Worm (Caenorhabditis elegans) whole organism, young adult: Measurements from ENCODE around the gene fbxa-11.

ENCODE experiments used
- B0336.3 ChIP-seq: fragments of 200-800 bp; sonication (Bioruptor generic); IDR thresholded peaks from 2 replicates; pipeline ENCODE4 v1.3.6; 2022; ENCODE audit warnings: missing genetic modification characterization, missing compliant biosample characterization
- F23B12.7 ChIP-seq: sonication (generic microtip); optimal IDR thresholded peaks from 2 replicates; lab custom pipeline; 2017; ENCODE audit warnings: missing genetic modification characterization, mild to moderate bottlenecking, missing compliant biosample characterization, antibody characterized with exemption, moderate library complexity; ENCODE audit not compliant: insufficient read depth
- F33H1.4 ChIP-seq: fragments of 200-800 bp; sonication (Bioruptor generic); IDR thresholded peaks from 2 replicates; pipeline ENCODE4 v1.3.6; 2022; ENCODE audit warnings: missing genetic modification reagents, missing genetic modification characterization, missing compliant biosample characterization
- F49E8.2 ChIP-seq: sonication (generic microtip); optimal IDR thresholded peaks from 3 replicates; lab custom pipeline; 2017; ENCODE audit warnings: missing genetic modification characterization, mild to moderate bottlenecking, missing compliant biosample characterization, antibody characterized with exemption, moderate library complexity; ENCODE audit not compliant: insufficient read depth
- Y53F4B.3 ChIP-seq: fragments of 200-800 bp; sonication (Bioruptor generic); IDR thresholded peaks from 2 replicates; pipeline ENCODE4 v1.3.6; 2022; ENCODE audit warnings: missing genetic modification reagents, missing genetic modification characterization, missing compliant biosample characterization
- Y56A3A.18 ChIP-seq: fragments of 200-800 bp; sonication (Bioruptor generic); IDR thresholded peaks from 2 replicates; pipeline ENCODE4 v1.3.6; 2022; ENCODE audit warnings: missing genetic modification reagents, missing genetic modification characterization, missing compliant biosample characterization
- ama-1 ChIP-seq, 3 experiments: fragments of 150-350 bp in 1 of 3; sonication (generic microtip) in 2 of 3; optimal IDR thresholded peaks; 2 replicates each; lab custom pipeline; 2014 to 2018; ENCODE audit warnings: missing biosample characterization in 2 of 3, missing genetic modification characterization in 2 of 3, missing genetic modification reagents in 2 of 3
- attf-5 ChIP-seq: fragments of 200-800 bp; sonication (Bioruptor generic); optimal IDR thresholded peaks from 2 replicates; lab custom pipeline; 2018; ENCODE audit warnings: mild to moderate bottlenecking, missing genetic modification characterization, missing compliant biosample characterization
- attf-6 ChIP-seq: fragments of 200-800 bp; sonication (Bioruptor generic); IDR thresholded peaks from 2 replicates; pipeline ENCODE4 v1.3.6; 2022; ENCODE audit warnings: missing genetic modification reagents, missing genetic modification characterization, missing compliant biosample characterization
- cebp-1 ChIP-seq, 2 experiments: fragments of 200-800 bp in 1 of 2; sonication (Bioruptor generic) in 1 of 2; sonication (generic microtip) in 1 of 2; IDR thresholded peaks in 1 of 2; optimal IDR thresholded peaks in 1 of 2; 2 replicates each; pipeline versions ENCODE4 v1.3.6 to Lab custom; 2017 to 2022; ENCODE audit warnings: missing compliant biosample characterization in 2 of 2, missing genetic modification characterization in 2 of 2, mild to moderate bottlenecking in 1 of 2, missing genetic modification reagents in 1 of 2, moderate library complexity in 1 of 2
- cebp-2 ChIP-seq: fragments of 200-800 bp; sonication (Bioruptor generic); IDR thresholded peaks from 2 replicates; pipeline ENCODE4 v1.3.6; 2022; ENCODE audit warnings: missing genetic modification characterization, missing compliant biosample characterization
- ceh-40 ChIP-seq: fragments of 200-800 bp; sonication (Bioruptor generic); IDR thresholded peaks from 2 replicates; pipeline ENCODE4 v1.3.6; 2022; ENCODE audit warnings: missing genetic modification characterization, missing compliant biosample characterization
- egrh-3 ChIP-seq: fragments of 200-800 bp; sonication (Bioruptor generic); IDR thresholded peaks from 2 replicates; pipeline ENCODE4 v1.3.6; 2022; ENCODE audit warnings: missing genetic modification reagents, missing genetic modification characterization, missing compliant biosample characterization
- fkh-3 ChIP-seq: sonication (generic microtip); optimal IDR thresholded peaks from 2 replicates; lab custom pipeline; 2016; ENCODE audit warnings: mild to moderate bottlenecking, missing genetic modification characterization, missing compliant biosample characterization
- gei-17 ChIP-seq: fragments of 200-800 bp; sonication (Bioruptor generic); optimal IDR thresholded peaks from 2 replicates; lab custom pipeline; 2018; ENCODE audit warnings: mild to moderate bottlenecking, missing genetic modification characterization, missing compliant biosample characterization
- hlh-12 ChIP-seq: sonication (generic microtip); optimal IDR thresholded peaks from 2 replicates; lab custom pipeline; 2016; ENCODE audit warnings: missing genetic modification characterization, missing compliant biosample characterization
- hmg-1.2 ChIP-seq: fragments of 200-800 bp; sonication (Bioruptor generic); IDR thresholded peaks from 2 replicates; pipeline ENCODE4 v1.3.6; 2022; ENCODE audit warnings: missing genetic modification reagents, missing genetic modification characterization, missing compliant biosample characterization
- lag-1 ChIP-seq: fragments of 200-800 bp; sonication (Bioruptor generic); IDR thresholded peaks from 2 replicates; pipeline ENCODE4 v1.3.6; 2022; ENCODE audit warnings: missing genetic modification reagents, missing genetic modification characterization, missing compliant biosample characterization
- lin-54 ChIP-seq: fragments of 200-800 bp; sonication (Bioruptor generic); optimal IDR thresholded peaks from 2 replicates; lab custom pipeline; 2018; ENCODE audit warnings: mild to moderate bottlenecking, missing genetic modification characterization, missing compliant biosample characterization
- madf-10 ChIP-seq: sonication (generic microtip); optimal IDR thresholded peaks from 2 replicates; lab custom pipeline; 2016; ENCODE audit warnings: mild to moderate bottlenecking, missing genetic modification characterization, missing compliant biosample characterization
- mel-28 ChIP-seq: sonication (generic microtip); optimal IDR thresholded peaks from 2 replicates; lab custom pipeline; 2016; ENCODE audit warnings: borderline replicate concordance, mild to moderate bottlenecking, missing genetic modification characterization, missing compliant biosample characterization
- nfya-1 ChIP-seq: sonication (generic microtip); optimal IDR thresholded peaks from 2 replicates; lab custom pipeline; 2017; ENCODE audit warnings: antibody characterized with exemption, missing compliant biosample characterization, missing genetic modification characterization, borderline replicate concordance; ENCODE audit not compliant: insufficient read depth
- nhr-80 ChIP-seq: sonication (generic microtip); optimal IDR thresholded peaks from 2 replicates; lab custom pipeline; 2016; ENCODE audit warnings: missing genetic modification characterization, missing compliant biosample characterization
- rcor-1 ChIP-seq: fragments of 200-800 bp; sonication (Bioruptor generic); IDR thresholded peaks from 2 replicates; pipeline ENCODE4 v1.3.6; 2022; ENCODE audit warnings: missing genetic modification reagents, missing genetic modification characterization, missing compliant biosample characterization
- snpc-1.1 ChIP-seq: sonication (generic microtip); optimal IDR thresholded peaks from 2 replicates; lab custom pipeline; 2017; ENCODE audit warnings: missing genetic modification characterization, mild to moderate bottlenecking, missing compliant biosample characterization, antibody characterized with exemption, moderate library complexity, missing genotype, missing genetic modification reagents; ENCODE audit not compliant: insufficient read depth
- snpc-4 ChIP-seq, 5 experiments: fragments of 150-350 bp in 1 of 5; sonication (generic microtip) in 4 of 5; optimal IDR thresholded peaks; 2 replicates each; lab custom pipeline; 2014 to 2018; ENCODE audit warnings: missing genetic modification characterization in 5 of 5, missing biosample characterization in 3 of 5, antibody characterized with exemption in 2 of 5, mild to moderate bottlenecking in 2 of 5, missing compliant biosample characterization in 2 of 5, missing genotype in 2 of 5, moderate library complexity in 2 of 5, missing genetic modification reagents in 1 of 5
- somi-1 ChIP-seq: fragments of 200-800 bp; sonication (Bioruptor generic); optimal IDR thresholded peaks from 2 replicates; lab custom pipeline; 2018; ENCODE audit warnings: mild to moderate bottlenecking, missing genetic modification characterization, missing compliant biosample characterization
- sptf-2 ChIP-seq: fragments of 200-800 bp; sonication (Bioruptor generic); optimal IDR thresholded peaks from 2 replicates; lab custom pipeline; 2018; ENCODE audit warnings: mild to moderate bottlenecking, missing genetic modification characterization, missing compliant biosample characterization
- unc-62 ChIP-seq: fragments of 150-350 bp; optimal IDR thresholded peaks from 2 replicates; lab custom pipeline; 2014; ENCODE audit warnings: missing biosample characterization, missing genetic modification reagents, missing genetic modification characterization
- zfh-2 ChIP-seq: fragments of 200-800 bp; sonication (Bioruptor generic); conservative IDR thresholded peaks from 2 replicates; pipeline ENCODE4 v1.3.6; 2022; ENCODE audit warnings: missing genetic modification reagents, missing genetic modification characterization, missing compliant biosample characterization

fbxa-11 gene

DNA sequence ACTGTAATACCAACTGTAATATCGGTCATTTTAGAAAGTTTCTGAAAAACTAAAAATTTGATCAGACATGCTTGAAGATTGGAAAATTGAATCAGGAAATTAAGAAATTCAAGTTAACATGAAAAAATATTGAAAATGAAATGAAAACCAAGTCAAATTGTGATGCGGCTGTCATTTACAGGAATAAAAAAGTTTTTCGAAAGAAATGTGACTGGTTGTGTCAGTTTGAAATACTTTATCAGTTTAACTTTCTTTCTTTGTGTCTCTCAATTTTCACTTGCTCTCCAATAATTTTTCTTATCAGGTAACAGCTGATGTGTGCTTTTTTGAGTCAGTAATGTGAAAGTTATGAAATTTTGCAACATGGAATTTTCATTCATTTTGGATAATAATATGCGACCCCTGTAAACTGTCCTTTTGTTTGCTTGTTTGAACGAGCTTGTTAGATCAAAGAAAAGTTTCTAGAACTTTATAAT, 4.4 kb upstream of the fbxa-11 start, which contains the start of gene fbxa-60:
TSS of gene fbxa-60 (minus strand) at position 51 of the 476 bp plus-strand sequence.
- TF ChIP-seq attf-5 (GFP tag; lab: Kevin White, UChicago): peak; percentile 27
- TF ChIP-seq unc-62 (GFP tag; lab: Kevin White, UChicago): peak; percentile 60
- TF ChIP-seq fkh-3 (tag; lab: Kevin White, UChicago): no peak
- peak; percentile 88 for TF ChIP-seq cebp-1 (GFP tag; IDR thresholded peaks at IDR 0.05; lab: Robert Waterston, UW)
- peak; percentile 78 for TF ChIP-seq cebp-1 (tag; optimal IDR thresholded peaks at IDR 0.05; lab: Kevin White, UChicago)
- TF ChIP-seq hlh-12: no peak
- peak; percentile 79 for TF ChIP-seq nhr-80 (tag; lab: Kevin White, UChicago)
- TF ChIP-seq ama-1 (optimal IDR thresholded peaks at IDR 0.05; lab: Kevin White, UChicago): no peak
- no peak for TF ChIP-seq ama-1 (GFP tag; optimal IDR thresholded peaks at IDR 0.05; lab: Kevin White, UChicago)

ce11 chrIII:952184-952583, 1.5 kb downstream of the fbxa-11 start, which contains the start of gene fbxa-10:
Gene fbxa-10, plus strand, starts transcription at chrIII:952390.
- no peak for TF ChIP-seq snpc-1.1 (tag; lab: Kevin White, UChicago)

DNA sequence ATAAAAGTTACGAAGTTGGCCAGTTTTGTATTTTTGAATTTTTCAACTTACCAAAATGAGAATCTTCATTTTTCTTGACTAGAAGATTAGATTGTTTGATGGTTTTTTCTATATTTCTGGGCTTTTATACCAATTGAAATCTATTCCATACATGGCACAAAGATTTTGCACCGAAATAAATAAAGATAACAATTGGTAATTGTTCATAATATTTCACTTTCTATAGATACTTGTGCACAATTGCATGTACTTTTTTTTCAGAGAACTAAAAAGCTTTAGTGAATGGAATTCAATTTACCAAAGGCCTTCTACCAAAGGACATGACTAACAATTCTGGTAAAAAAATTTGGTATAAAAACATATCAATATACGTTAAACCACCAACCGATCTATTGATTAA, 3.9 kb downstream of the fbxa-11 start, which contains the start of the genes T12B5.15 and T12B5.14:
TSS of gene T12B5.15 (minus strand) at position 101 of the 400 bp plus-strand sequence.
TSS of gene T12B5.14 (plus strand) at position 321 of the 400 bp plus-strand sequence.
- TF ChIP-seq somi-1 (GFP tag; lab: Kevin White, UChicago): no peak
- no peak for TF ChIP-seq sptf-2 (GFP tag; lab: Kevin White, UChicago)
- no peak for TF ChIP-seq B0336.3 (GFP tag; lab: Robert Waterston, UW)
- TF ChIP-seq F49E8.2 (tag; lab: Kevin White, UChicago): no peak
- no peak for TF ChIP-seq lag-1
- no peak for TF ChIP-seq F23B12.7
- no peak for TF ChIP-seq snpc-4 (GFP tag; optimal IDR thresholded peaks at IDR 0.05; lab: Kevin White, UChicago)
- TF ChIP-seq snpc-4 (tag; optimal IDR thresholded peaks at IDR 0.05; lab: Kevin White, UChicago): no peak
- no peak for TF ChIP-seq F33H1.4 (GFP tag; lab: Robert Waterston, UW)
- TF ChIP-seq Y56A3A.18 (GFP tag; lab: Robert Waterston, UW): no peak
- no peak for TF ChIP-seq madf-10 (tag; lab: Kevin White, UChicago)
- no peak for TF ChIP-seq rcor-1 (GFP tag; lab: Robert Waterston, UW)
- TF ChIP-seq, all 124 proteins: peak for 0

DNA sequence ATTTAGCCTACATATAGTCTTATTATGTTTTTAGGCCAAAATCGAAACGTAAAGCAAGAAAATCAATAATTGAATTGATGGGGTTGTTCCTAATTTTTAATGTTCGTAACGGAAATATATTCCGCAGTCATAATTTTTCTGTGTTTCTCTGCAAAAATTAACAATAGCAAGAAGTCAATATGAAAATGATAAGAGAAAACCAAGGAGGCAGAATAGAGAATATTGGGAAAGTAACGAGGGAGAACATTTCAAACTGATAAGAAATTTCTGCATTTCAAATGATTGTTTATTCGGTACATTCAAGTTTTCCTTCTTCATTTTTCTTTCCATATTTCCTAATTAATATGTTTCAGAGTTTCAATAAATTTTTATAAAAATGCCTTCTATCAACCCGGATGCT, 5.3 kb downstream of the fbxa-11 start, which contains the start of gene fbxa-54:
TSS of gene fbxa-54 (plus strand) at position 354 of the 400 bp plus-strand sequence.
- no peak for TF ChIP-seq cebp-2 (GFP tag; lab: Robert Waterston, UW)
- peak; percentile 79 for TF ChIP-seq nhr-80 (tag; lab: Kevin White, UChicago)

DNA sequence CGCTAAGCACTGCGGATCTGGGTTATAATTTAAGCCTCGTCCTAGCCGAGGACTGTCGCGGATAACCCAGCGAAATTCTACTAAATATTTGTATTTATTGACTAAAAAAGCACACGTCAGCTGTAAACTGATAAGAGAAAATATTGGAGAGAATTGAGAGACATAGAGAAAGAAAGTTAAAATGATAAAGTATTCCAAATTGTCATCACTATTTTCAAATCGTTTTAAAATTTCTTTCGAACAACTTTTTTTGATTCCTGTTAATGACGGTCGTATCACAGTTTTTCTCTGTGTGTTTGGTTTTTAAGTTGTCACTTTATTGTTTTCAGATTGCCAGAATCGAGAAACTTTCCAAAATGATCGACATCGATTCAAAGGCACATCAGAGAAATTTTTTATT, 11.3 kb downstream of the fbxa-11 start, which contains the start of gene fbxa-51:
TSS of gene fbxa-51 (plus strand) at position 322 of the 400 bp plus-strand sequence.
- TF ChIP-seq gei-17 (no peak), hmg-1.2 (GFP tag; lab: Robert Waterston, UW) (peak; percentile 40; the same call in 1 of the 2 replicates), nhr-80 (tag; lab: Kevin White, UChicago) (peak; percentile 66)

- no peak for TF ChIP-seq mel-28 (tag; lab: Kevin White, UChicago)
- no peak for TF ChIP-seq Y53F4B.3 (GFP tag; lab: Robert Waterston, UW)
- no peak for TF ChIP-seq nfya-1 (tag; lab: Kevin White, UChicago)
- TF ChIP-seq ceh-40 (GFP tag; lab: Robert Waterston, UW): no peak
- no peak for TF ChIP-seq egrh-3 (GFP tag; lab: Robert Waterston, UW)
- TF ChIP-seq lin-54 (GFP tag; lab: Kevin White, UChicago): no peak
- TF ChIP-seq attf-6: no peak
- no peak for TF ChIP-seq zfh-2 (GFP tag; lab: Robert Waterston, UW)
- no peak for TF ChIP-seq somi-1 (GFP tag; lab: Kevin White, UChicago)
- no peak for TF ChIP-seq hmg-1.2 (GFP tag; lab: Robert Waterston, UW)
Measured at ce11 chrIII:964637-965036, 14.0 kb downstream of the fbxa-11 start.
